Fruit fly (Drosophila melanogaster) Kc167 (cell line): Measurements from ENCODE around the gene Atu.

Source experiments
- Myc ChIP-seq: fragments of >200 bp; optimal IDR thresholded peaks from 2 replicates; lab custom pipeline; 2017; ENCODE audit warnings: missing external identifiers
- Sin3A ChIP-seq: fragments of >200 bp; optimal IDR thresholded peaks from 2 replicates; lab custom pipeline; 2018; ENCODE audit warnings: missing external identifiers
- h ChIP-seq: fragments of >200 bp; optimal IDR thresholded peaks from 3 replicates; lab custom pipeline; 2018; ENCODE audit warnings: missing external identifiers
- insv ChIP-seq: fragments of >200 bp; optimal IDR thresholded peaks from 3 replicates; lab custom pipeline; 2018; ENCODE audit warnings: missing external identifiers
- psq ChIP-seq: fragments of >200 bp; optimal IDR thresholded peaks from 2 replicates; lab custom pipeline; 2017; ENCODE audit warnings: missing external identifiers
- ttk ChIP-seq: sonication (Bioruptor generic); optimal IDR thresholded peaks from 2 replicates; lab custom pipeline; 2017; ENCODE audit warnings: missing external identifiers

Gene Atu

dm6 chr3R:5658984-5659802 lies 46.0 kb downstream of the Atu start:
- TF ChIP-seq Sin3A (lab: Kevin White, UChicago) (no peak), Myc (lab: Kevin White, UChicago) (no peak), insv (lab: Kevin White, UChicago) (no peak), h (lab: Kevin White, UChicago) (no peak), psq (lab: Kevin White, UChicago) (no peak), ttk (lab: Kevin White, UChicago) (no peak)

dm6 chr3R:5659829-5660197 lies 46.7 kb downstream of the Atu start, which contains the start of gene CG2182:
CG2182 (minus strand) TSS chr3R:5659912.
- TF ChIP-seq Myc (lab: Kevin White, UChicago) = no peak
- TF ChIP-seq h (lab: Kevin White, UChicago) = no peak
- no peak for TF ChIP-seq psq (lab: Kevin White, UChicago)
- no peak for TF ChIP-seq ttk (lab: Kevin White, UChicago)
- no peak for TF ChIP-seq insv (lab: Kevin White, UChicago)
- no peak for TF ChIP-seq Sin3A (lab: Kevin White, UChicago)

DNA sequence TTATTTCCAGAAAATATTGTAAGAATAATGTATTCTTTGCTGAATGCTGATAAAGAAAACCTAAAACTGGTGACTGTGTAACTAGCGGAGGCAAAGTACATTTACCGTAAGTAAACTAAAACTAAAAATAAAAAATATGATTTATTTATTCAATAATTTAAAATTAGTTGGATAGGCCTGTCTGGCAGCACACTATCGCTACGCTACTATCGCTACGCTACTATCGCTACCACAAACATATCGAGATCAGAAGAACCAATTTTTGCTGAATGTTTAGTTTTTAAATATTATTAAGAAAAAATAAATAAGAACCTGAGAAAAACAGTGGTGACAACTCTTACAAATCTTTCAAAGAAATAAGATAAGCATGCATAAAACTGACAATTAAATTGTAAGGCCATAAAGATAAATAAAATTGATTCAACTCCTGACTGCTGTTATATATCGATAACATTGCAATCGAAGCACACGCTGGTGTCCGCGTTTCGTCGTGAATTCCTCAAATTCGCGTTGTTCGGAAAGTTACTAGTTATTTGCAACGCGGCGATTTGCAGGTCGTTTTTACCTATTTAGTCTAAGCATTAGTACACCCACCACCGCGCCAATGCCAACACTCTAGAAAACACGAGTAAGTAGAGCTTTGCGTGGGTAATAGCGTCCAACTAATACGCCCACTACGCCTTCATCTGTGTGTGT lies 47.2 kb downstream of the Atu start, which contains the start of gene Wdr33:
TSS of gene Wdr33 (plus strand) at position 438 of the 696 bp plus-strand sequence.
- no peak for TF ChIP-seq Myc (lab: Kevin White, UChicago)
- TF ChIP-seq psq (lab: Kevin White, UChicago) = no peak
- no peak for TF ChIP-seq insv (lab: Kevin White, UChicago)
- TF ChIP-seq ttk (lab: Kevin White, UChicago) = no peak
- no peak for TF ChIP-seq Sin3A (lab: Kevin White, UChicago)
- no peak for TF ChIP-seq h (lab: Kevin White, UChicago)
